Fruit fly (Drosophila melanogaster) whole organism, adult: Measurements from ENCODE around the gene Pdfr.

Experiments used
- CG11617 ChIP-seq: fragments of 200-800 bp; sonication (Bioruptor generic); optimal IDR thresholded peaks from 2 replicates; lab custom pipeline; 2017; ENCODE audit warnings: mild to moderate bottlenecking, missing biosample characterization, missing genetic modification reagents, missing genetic modification characterization
- CG12768 ChIP-seq: fragments of 200-800 bp; sonication (Bioruptor generic); optimal IDR thresholded peaks from 2 replicates; lab custom pipeline; 2017; ENCODE audit warnings: missing biosample characterization, missing genetic modification characterization, mild to moderate bottlenecking, moderate library complexity, missing genetic modification reagents
- CG14711 ChIP-seq: fragments of 200-800 bp; sonication (Bioruptor generic); optimal IDR thresholded peaks from 2 replicates; lab custom pipeline; 2018; ENCODE audit warnings: missing biosample characterization, mild to moderate bottlenecking, missing genetic modification characterization, moderate library complexity
- CG1620 ChIP-seq: fragments of 200-800 bp; sonication (Bioruptor generic); optimal IDR thresholded peaks from 2 replicates; lab custom pipeline; 2016; ENCODE audit warnings: missing biosample characterization, missing genetic modification characterization
- CG5204 ChIP-seq: fragments of 200-800 bp; sonication (Bioruptor generic); optimal IDR thresholded peaks from 2 replicates; lab custom pipeline; 2016; ENCODE audit warnings: missing biosample characterization, missing genetic modification characterization
- CG7101 ChIP-seq: fragments of 200-800 bp; sonication (Bioruptor generic); optimal IDR thresholded peaks from 2 replicates; lab custom pipeline; 2018; ENCODE audit warnings: missing biosample characterization, mild to moderate bottlenecking, missing genetic modification characterization, moderate library complexity
- Clk ChIP-seq: fragments of 200-800 bp; sonication (Bioruptor generic); optimal IDR thresholded peaks from 2 replicates; lab custom pipeline; 2017; ENCODE audit warnings: missing biosample characterization, missing genetic modification characterization
- Crg-1 ChIP-seq: fragments of 200-800 bp; sonication (Bioruptor generic); optimal IDR thresholded peaks from 2 replicates; lab custom pipeline; 2016; ENCODE audit warnings: missing biosample characterization, missing genetic modification characterization
- Mnt ChIP-seq: fragments of 200-800 bp; sonication (Bioruptor generic); optimal IDR thresholded peaks from 2 replicates; lab custom pipeline; 2016; ENCODE audit warnings: missing biosample characterization, mild to moderate bottlenecking, missing genetic modification characterization
- bab1 ChIP-seq: fragments of 200-800 bp; sonication (Bioruptor generic); optimal IDR thresholded peaks from 3 replicates; lab custom pipeline; 2019; ENCODE audit warnings: missing biosample characterization, mild to moderate bottlenecking, missing genetic modification characterization, moderate library complexity
- cic ChIP-seq: fragments of 200-800 bp; sonication (Bioruptor generic); optimal IDR thresholded peaks from 2 replicates; lab custom pipeline; 2017; ENCODE audit warnings: missing biosample characterization, mild to moderate bottlenecking, missing genetic modification characterization, moderate library complexity
- cnc ChIP-seq, 2 experiments: fragments of >200 bp; optimal IDR thresholded peaks; 2 replicates each; lab custom pipeline; 2017
- pad ChIP-seq: fragments of 200-800 bp; sonication (Bioruptor generic); optimal IDR thresholded peaks from 3 replicates; lab custom pipeline; 2017; ENCODE audit warnings: missing biosample characterization, missing genetic modification characterization, mild to moderate bottlenecking, moderate library complexity, missing genetic modification reagents
- tj ChIP-seq: fragments of 200-800 bp; sonication (Bioruptor generic); optimal IDR thresholded peaks from 3 replicates; lab custom pipeline; 2017; ENCODE audit warnings: missing biosample characterization, mild to moderate bottlenecking, missing genetic modification characterization, moderate library complexity
- toe ChIP-seq: fragments of 200-800 bp; sonication (Bioruptor generic); optimal IDR thresholded peaks from 2 replicates; lab custom pipeline; 2016; ENCODE audit warnings: missing biosample characterization, missing genetic modification characterization

Gene Pdfr

DNA sequence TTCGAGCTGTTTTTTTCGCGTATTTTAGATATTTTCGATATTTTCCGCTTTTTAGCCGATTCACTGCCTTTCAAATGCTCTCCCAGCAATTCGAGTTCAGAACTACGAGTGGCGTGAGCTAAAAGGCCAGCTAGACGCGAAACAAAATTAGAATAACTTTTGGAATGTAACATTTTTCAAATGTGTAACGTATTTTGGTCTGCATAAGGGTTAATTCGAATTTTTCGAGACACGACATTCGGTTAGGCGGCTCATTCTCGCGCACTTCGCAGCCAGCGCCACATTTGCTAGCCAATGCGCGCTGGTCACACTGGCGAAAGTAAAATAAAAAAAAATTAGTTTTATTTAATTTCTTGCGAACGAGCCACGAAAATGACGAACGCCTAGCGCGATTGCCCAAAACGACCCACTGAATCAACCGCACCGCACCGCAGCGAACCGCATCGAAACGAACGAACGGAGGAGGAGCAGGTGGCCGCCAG is 72.6 kb downstream of the Pdfr start, which contains the start of the genes brv3 and Pi4KIIIalpha:
Gene brv3, minus strand, starts transcription at position 51 of the 482 bp plus-strand sequence.
Gene Pi4KIIIalpha, plus strand, starts transcription at position 280 of the 482 bp plus-strand sequence.
- TF ChIP-seq CG12768 (GFP tag; lab: Kevin White, UChicago) (no peak), cnc (optimal IDR thresholded peaks at IDR 0.05; lab: Kevin White, UChicago) (no peak), Mnt (GFP tag; lab: Kevin White, UChicago) (peak; percentile 2), bab1 (GFP tag; lab: Kevin White, UChicago) (peak; percentile 6)

DNA sequence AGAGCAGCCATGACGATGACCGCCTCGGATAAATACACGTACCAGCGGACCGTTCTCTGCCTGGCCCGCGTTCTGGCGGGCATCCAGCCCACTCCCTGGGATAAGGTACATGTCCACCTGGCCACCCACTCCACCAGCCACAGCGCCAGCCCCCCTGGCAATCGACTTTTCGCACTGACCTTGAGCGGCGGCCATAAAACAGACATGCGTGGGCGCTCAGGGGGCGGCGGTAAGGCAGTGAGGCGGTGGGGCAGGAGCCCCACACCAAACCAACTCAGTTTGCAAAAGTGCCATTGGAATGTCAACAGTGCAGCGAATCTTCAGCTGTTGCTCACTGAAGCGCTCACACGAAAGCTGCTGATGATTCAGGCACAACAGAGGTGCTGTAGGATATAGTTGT is 73.0 kb downstream of the Pdfr start:
- no peak for TF ChIP-seq CG12768 (GFP tag; lab: Kevin White, UChicago)
- no peak for TF ChIP-seq Clk (GFP tag; lab: Kevin White, UChicago)
- no peak for TF ChIP-seq toe (GFP tag; lab: Kevin White, UChicago)
- TF ChIP-seq CG5204 (GFP tag; lab: Kevin White, UChicago), result no peak
- no peak for TF ChIP-seq Crg-1
- TF ChIP-seq CG1620, result no peak
- TF ChIP-seq CG14711 (tag; lab: Kevin White, UChicago), result no peak
- TF ChIP-seq CG11617, result no peak
- TF ChIP-seq CG7101, result no peak
- no peak for TF ChIP-seq cic
- no peak for TF ChIP-seq pad (GFP tag; lab: Kevin White, UChicago)
- no peak for TF ChIP-seq tj
- no peak for TF ChIP-seq cnc (optimal IDR thresholded peaks at IDR 0.05; lab: Kevin White, UChicago)
